Fruit fly (Drosophila melanogaster) whole organism: ENCODE data around the gene CG43149.

Experiments used
- CG8478 ChIP-seq: fragments of >200 bp; optimal IDR thresholded peaks from 2 replicates; lab custom pipeline; 2018; ENCODE audit warnings: inconsistent platforms
- Dll ChIP-seq: fragments of >200 bp; optimal IDR thresholded peaks from 2 replicates; lab custom pipeline; 2017
- EcR ChIP-seq, 2 experiments: fragments of >200 bp; optimal IDR thresholded peaks; 2 replicates each; lab custom pipeline; 2017; ENCODE audit warnings: missing biosample characterization in 2 of 2, missing genetic modification characterization in 2 of 2, missing genetic modification reagents in 2 of 2
- pan ChIP-seq: fragments of >200 bp; optimal IDR thresholded peaks from 2 replicates; lab custom pipeline; 2017
- usp ChIP-seq: fragments of >200 bp; optimal IDR thresholded peaks from 2 replicates; lab custom pipeline; 2017; ENCODE audit warnings: missing biosample characterization, missing genetic modification characterization, mixed read lengths

dm6 chr3L:98275-98674, 43.7 kb upstream of the CG43149 start, which contains the start of gene CG12483:
- TF ChIP-seq CG8478 (lab: Kevin White, UChicago) = no peak
- no peak for TF ChIP-seq usp (GFP tag; lab: Kevin White, UChicago)
- no peak for TF ChIP-seq EcR (GFP tag; optimal IDR thresholded peaks at IDR 0.05; lab: Kevin White, UChicago)
- TF ChIP-seq pan (lab: Kevin White, UChicago) = no peak
- no peak for TF ChIP-seq Dll (lab: Kevin White, UChicago)
